Worm (Caenorhabditis elegans) whole organism, young adult: ENCODE measurements around the gene ckb-2.

Source experiments
- F22D6.2 ChIP-seq: sonication (generic microtip); optimal IDR thresholded peaks from 2 replicates; lab custom pipeline; 2016; ENCODE audit warnings: mild to moderate bottlenecking, missing genetic modification characterization, missing compliant biosample characterization
- F52B5.7 ChIP-seq: sonication (generic microtip); optimal IDR thresholded peaks from 2 replicates; lab custom pipeline; 2016; ENCODE audit warnings: mild to moderate bottlenecking, missing genetic modification characterization, missing compliant biosample characterization
- K12H6.12 ChIP-seq: fragments of 200-800 bp; sonication (Bioruptor generic); optimal IDR thresholded peaks from 2 replicates; lab custom pipeline; 2018; ENCODE audit warnings: mild to moderate bottlenecking, missing genetic modification characterization, missing compliant biosample characterization
- T07F8.4 ChIP-seq: sonication (generic microtip); optimal IDR thresholded peaks from 2 replicates; lab custom pipeline; 2016; ENCODE audit warnings: mild to moderate bottlenecking, missing genetic modification characterization, moderate library complexity, missing compliant biosample characterization
- Y53F4B.3 ChIP-seq: fragments of 200-800 bp; sonication (Bioruptor generic); IDR thresholded peaks from 2 replicates; pipeline ENCODE4 v1.3.6; 2022; ENCODE audit warnings: missing genetic modification reagents, missing genetic modification characterization, missing compliant biosample characterization
- atf-7 ChIP-seq: sonication (generic microtip); optimal IDR thresholded peaks from 2 replicates; lab custom pipeline; 2017; ENCODE audit warnings: mild to moderate bottlenecking, missing genetic modification characterization, missing compliant biosample characterization
- nhr-27 ChIP-seq: fragments of 200-800 bp; sonication (Bioruptor generic); optimal IDR thresholded peaks from 2 replicates; lab custom pipeline; 2018; ENCODE audit warnings: mild to moderate bottlenecking, missing genetic modification characterization, moderate library complexity, missing compliant biosample characterization
- nhr-90 ChIP-seq: sonication (generic microtip); optimal IDR thresholded peaks from 2 replicates; lab custom pipeline; 2016; ENCODE audit warnings: missing genotype, mild to moderate bottlenecking, missing genetic modification characterization, missing compliant biosample characterization
- pbrm-1 ChIP-seq: fragments of 200-800 bp; sonication (Bioruptor generic); IDR thresholded peaks from 2 replicates; pipeline ENCODE4 v1.3.6; 2022; ENCODE audit warnings: missing genetic modification reagents, missing genetic modification characterization, missing compliant biosample characterization
- tlf-1 ChIP-seq: fragments of 200-800 bp; sonication (Bioruptor generic); optimal IDR thresholded peaks from 2 replicates; lab custom pipeline; 2018; ENCODE audit warnings: mild to moderate bottlenecking, missing genetic modification characterization, missing compliant biosample characterization
- unc-62 ChIP-seq: fragments of 150-350 bp; optimal IDR thresholded peaks from 2 replicates; lab custom pipeline; 2014; ENCODE audit warnings: missing biosample characterization, missing genetic modification reagents, missing genetic modification characterization
- zim-3 ChIP-seq: sonication (generic microtip); optimal IDR thresholded peaks from 2 replicates; lab custom pipeline; 2017; ENCODE audit warnings: mild to moderate bottlenecking, missing genetic modification characterization, moderate library complexity, missing compliant biosample characterization
- ztf-18 ChIP-seq: sonication (generic microtip); optimal IDR thresholded peaks from 2 replicates; lab custom pipeline; 2016; ENCODE audit warnings: missing genotype, mild to moderate bottlenecking, missing genetic modification characterization, missing compliant biosample characterization

ce11 chrIII:4380835-4381234 is 13.1 kb downstream of the ckb-2 start:
- TF ChIP-seq unc-62 (GFP tag; lab: Kevin White, UChicago) (no peak), Y53F4B.3 (GFP tag; lab: Robert Waterston, UW) (no peak), F52B5.7 (tag; lab: Kevin White, UChicago) (no peak), T07F8.4 (tag; lab: Kevin White, UChicago) (no peak), K12H6.12 (tag; lab: Kevin White, UChicago) (no peak), ztf-18 (tag; lab: Kevin White, UChicago) (no peak), pbrm-1 (GFP tag; lab: Robert Waterston, UW) (no peak), tlf-1 (no peak), nhr-27 (tag; lab: Kevin White, UChicago) (no peak), nhr-90 (no peak), atf-7 (tag; lab: Kevin White, UChicago) (no peak), zim-3 (tag; lab: Kevin White, UChicago) (no peak), F22D6.2 (no peak)
